Fruit fly (Drosophila melanogaster): ENCODE data around the gene CG32485.

dm6 chr3L:3074380-3074779 is 24.3 kb downstream of the CG32485 start:
- TF ChIP-seq CG3407 (GFP tag; optimal IDR thresholded peaks at IDR 0.05): no peak
- no peak for TF ChIP-seq CG10959 (GFP tag; IDR thresholded peaks at IDR 0.05)
- TF ChIP-seq Atf3 (GFP tag; optimal IDR thresholded peaks at IDR 0.05): no peak
- no peak for TF ChIP-seq pho (GFP tag; optimal IDR thresholded peaks at IDR 0.05)
- no peak for TF ChIP-seq CG2712 (tag; optimal IDR thresholded peaks at IDR 0.05)
- no peak for TF ChIP-seq CG18764 (GFP tag; optimal IDR thresholded peaks at IDR 0.05)

All from whole organism, embryonic.